Worm (Caenorhabditis elegans) whole organism, L2 larva: ENCODE measurements around the gene frm-3.

Experiments
- ZK546.5 ChIP-seq: sonication (generic microtip); optimal IDR thresholded peaks from 2 replicates; lab custom pipeline; 2017; ENCODE audit warnings: missing biosample characterization, missing genetic modification characterization
- elt-1 ChIP-seq: fragments of 150-350 bp; optimal IDR thresholded peaks from 2 replicates; lab custom pipeline; 2014; ENCODE audit warnings: missing biosample characterization, missing genetic modification characterization
- nhr-77 ChIP-seq: fragments of 150-350 bp; optimal IDR thresholded peaks from 2 replicates; lab custom pipeline; 2014; ENCODE audit warnings: missing biosample characterization, missing genetic modification characterization

- TF ChIP-seq elt-1 (tag; lab: Kevin White, UChicago) = no peak
- TF ChIP-seq nhr-77 (tag; lab: Kevin White, UChicago) = no peak
- no peak for TF ChIP-seq ZK546.5 (tag; lab: Kevin White, UChicago)
These were observed 61.0 kb downstream of the frm-3 start for ce11 chrX:11633278-11633677.
